Worm (Caenorhabditis elegans): ENCODE data around the gene Y37A1A.4.

Y37A1A.4 gene

ce11 chrIV:13910931-13911330 lies 23.3 kb upstream of the Y37A1A.4 start (continued):
- TF ChIP-seq efl-3 (GFP tag; optimal IDR thresholded peaks at IDR 0.05) (no peak), fkh-10 (GFP tag; optimal IDR thresholded peaks at IDR 0.05) (no peak), ceh-90 (tag; optimal IDR thresholded peaks at IDR 0.05) (no peak), ceh-88 (GFP tag; IDR thresholded peaks at IDR 0.05) (no peak), rnt-1 (tag; optimal IDR thresholded peaks at IDR 0.05) (no peak), mep-1 (tag; optimal IDR thresholded peaks at IDR 0.05) (no peak), nhr-77 (tag; optimal IDR thresholded peaks at IDR 0.05) (no peak), unc-130 (tag; optimal IDR thresholded peaks at IDR 0.05) (no peak), zag-1 (tag; optimal IDR thresholded peaks at IDR 0.05) (no peak), vab-15 (tag; optimal IDR thresholded peaks at IDR 0.05) (no peak), lsy-2 (tag; optimal IDR thresholded peaks at IDR 0.05) (no peak), pqm-1 (tag; optimal IDR thresholded peaks at IDR 0.05) (no peak), hlh-17 (GFP tag; optimal IDR thresholded peaks at IDR 0.05; ENCODE audit: borderline replicate concordance) (no peak), snpc-4 (tag; optimal IDR thresholded peaks at IDR 0.05) (no peak), dsc-1 (tag; optimal IDR thresholded peaks at IDR 0.05) (no peak), xbp-1 (tag; optimal IDR thresholded peaks at IDR 0.05) (no peak), pax-3 (tag; optimal IDR thresholded peaks at IDR 0.05) (no peak), sox-4 (tag; optimal IDR thresholded peaks at IDR 0.05) (no peak), alr-1 (tag; optimal IDR thresholded peaks at IDR 0.05; ENCODE audit: borderline replicate concordance) (no peak), lin-35 (GFP tag; optimal IDR thresholded peaks at IDR 0.05) (peak in 1 of 2 experiments; percentile 58), ztf-11 (tag; optimal IDR thresholded peaks at IDR 0.05) (no peak), ceh-63 (GFP tag; optimal IDR thresholded peaks at IDR 0.05) (no peak), swsn-7 (tag; optimal IDR thresholded peaks at IDR 0.05) (no peak), irx-1 (tag; optimal IDR thresholded peaks at IDR 0.05) (no peak), blmp-1 (tag; optimal IDR thresholded peaks at IDR 0.05) (peak; percentile 77), nhr-71 (tag; optimal IDR thresholded peaks at IDR 0.05) (peak; percentile 78), fkh-8 (tag; optimal IDR thresholded peaks at IDR 0.05) (no peak), mdl-1 (tag; optimal IDR thresholded peaks at IDR 0.05) (no peak), C16A3.4 (tag; optimal IDR thresholded peaks at IDR 0.05) (no peak), ets-5 (GFP tag; IDR thresholded peaks at IDR 0.05) (no peak), C34B4.2 (tag; optimal IDR thresholded peaks at IDR 0.05) (no peak), nhr-28 (tag; optimal IDR thresholded peaks at IDR 0.05) (no peak), hlh-4 (tag; optimal IDR thresholded peaks at IDR 0.05) (no peak), lir-3 (tag; optimal IDR thresholded peaks at IDR 0.05; ENCODE audit: poor library complexity) (no peak), pag-3 (tag; optimal IDR thresholded peaks at IDR 0.05; ENCODE audit: borderline replicate concordance, insufficient read depth) (no peak), unc-30 (tag; optimal IDR thresholded peaks at IDR 0.05) (no peak), ceh-82 (tag; optimal IDR thresholded peaks at IDR 0.05) (no peak), nhr-90 (tag; optimal IDR thresholded peaks at IDR 0.05; ENCODE audit: poor library complexity) (peak; percentile 68), nhr-85 (tag) (peak; percentile 92), lin-39 (tag; optimal IDR thresholded peaks at IDR 0.05) (no peak), elt-3 (tag; optimal IDR thresholded peaks at IDR 0.05) (peak in 4 of 6 experiments; percentile 20 to 94 (median 56)), mef-2 (tag; optimal IDR thresholded peaks at IDR 0.05) (no peak), nhr-19 (GFP tag; conservative IDR thresholded peaks at IDR 0.05) (peak; percentile 87), unc-62 (GFP tag; optimal IDR thresholded peaks at IDR 0.05) (no peak), unc-86 (tag; optimal IDR thresholded peaks at IDR 0.05) (no peak), nhr-76 (tag; optimal IDR thresholded peaks at IDR 0.05) (no peak), ama-1 (optimal IDR thresholded peaks at IDR 0.05) (no peak), snu-23 (GFP tag; optimal IDR thresholded peaks at IDR 0.05) (peak; percentile 72), lin-13 (GFP tag; optimal IDR thresholded peaks at IDR 0.05) (no peak), nhr-237 (tag; optimal IDR thresholded peaks at IDR 0.05) (no peak), sptf-1 (tag; optimal IDR thresholded peaks at IDR 0.05) (no peak), grh-1 (GFP tag; IDR thresholded peaks at IDR 0.05) (peak; percentile 67), nhr-11 (tag; optimal IDR thresholded peaks at IDR 0.05) (no peak), nhr-47 (tag; optimal IDR thresholded peaks at IDR 0.05) (no peak)

Measured in whole organism, L1 larva.